Fruit fly (Drosophila melanogaster): ENCODE data around the gene Vha100-1.

Gene Vha100-1

DNA sequence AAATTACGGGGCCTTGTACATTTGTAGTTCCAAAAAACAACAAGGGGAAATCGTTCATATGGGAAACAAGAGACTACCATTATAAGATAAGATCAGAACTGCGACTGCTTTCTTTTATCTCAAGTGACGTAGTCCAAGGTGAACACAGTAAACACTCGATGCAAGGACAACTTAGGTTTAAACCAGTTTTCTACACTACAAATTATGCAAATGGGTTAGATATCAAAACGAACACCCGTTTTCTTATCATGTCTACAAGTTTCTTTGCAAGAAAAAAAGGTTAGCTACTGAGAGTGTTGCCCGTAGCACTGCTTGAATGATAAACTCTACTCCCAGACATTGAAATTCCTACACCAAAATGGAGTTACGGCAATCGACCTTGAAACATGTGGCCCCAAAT is 6.9 kb upstream of the Vha100-1 start:
- no peak for TF ChIP-seq CG17568 (GFP tag; optimal IDR thresholded peaks at IDR 0.05)
- peak; percentile 53 for TF ChIP-seq Drgx (GFP tag; IDR thresholded peaks at IDR 0.05)
- TF ChIP-seq ewg (GFP tag; optimal IDR thresholded peaks at IDR 0.05) = peak; percentile 42
- TF ChIP-seq klu (GFP tag; IDR thresholded peaks at IDR 0.05) = 0 out of 2 replicates have a peak, but pooled peaks have one; percentile 42
- TF ChIP-seq lilli (GFP tag; optimal IDR thresholded peaks at IDR 0.05) = peak; percentile 71
- peak; percentile 37; the same call in 1 of the 3 replicates for TF ChIP-seq ase (GFP tag; IDR thresholded peaks at IDR 0.05)
- peak; percentile 29 for TF ChIP-seq Atf-2 (GFP tag; optimal IDR thresholded peaks at IDR 0.05)
- peak; percentile 56; the same call in 1 of the 2 replicates for TF ChIP-seq CG32767 (GFP tag; IDR thresholded peaks at IDR 0.05)
- peak; percentile 70 for TF ChIP-seq Aef1 (GFP tag; IDR thresholded peaks at IDR 0.05)
- TF ChIP-seq ham (GFP tag; IDR thresholded peaks at IDR 0.05) = no peak
- TF ChIP-seq D19B (GFP tag; optimal IDR thresholded peaks at IDR 0.05) = peak; percentile 22
- TF ChIP-seq Myb (GFP tag; optimal IDR thresholded peaks at IDR 0.05) = peak; percentile 43
- TF ChIP-seq hbn (GFP tag; IDR thresholded peaks at IDR 0.05; ENCODE audit: partially characterized antibody) = no peak
- TF ChIP-seq Doc3 (GFP tag; IDR thresholded peaks at IDR 0.05; ENCODE audit: partially characterized antibody) = no peak
- peak; percentile 74 for TF ChIP-seq CG9932 (GFP tag; IDR thresholded peaks at IDR 0.05)
- peak; percentile 71 for TF ChIP-seq CG2120 (GFP tag; optimal IDR thresholded peaks at IDR 0.05)
- TF ChIP-seq eyg (GFP tag; optimal IDR thresholded peaks at IDR 0.05) = no peak
- TF ChIP-seq Dek (tag; optimal IDR thresholded peaks at IDR 0.05) = peak; percentile 32
- no peak for TF ChIP-seq nau (GFP tag; optimal IDR thresholded peaks at IDR 0.05)
- no peak for TF ChIP-seq Hand (GFP tag; optimal IDR thresholded peaks at IDR 0.05)
- peak; percentile 34 for TF ChIP-seq CG1529 (GFP tag; optimal IDR thresholded peaks at IDR 0.05)
- TF ChIP-seq chn (GFP tag; optimal IDR thresholded peaks at IDR 0.05) = peak; percentile 36
- TF ChIP-seq bowl (GFP tag; IDR thresholded peaks at IDR 0.05) = no peak
- peak; percentile 48; the same call in 1 of the 2 replicates for TF ChIP-seq Atf6 (GFP tag; IDR thresholded peaks at IDR 0.05)
- peak; percentile 56 for TF ChIP-seq CG9215 (GFP tag; IDR thresholded peaks at IDR 0.05)
- peak; percentile 25 for TF ChIP-seq CG3995 (GFP tag; optimal IDR thresholded peaks at IDR 0.05)
- peak; percentile 45 for TF ChIP-seq HHEX (GFP tag; optimal IDR thresholded peaks at IDR 0.05)
- peak; percentile 7 for TF ChIP-seq CG15696 (tag; optimal IDR thresholded peaks at IDR 0.05)
- TF ChIP-seq ab (GFP tag; optimal IDR thresholded peaks at IDR 0.05) = no peak
- no peak for TF ChIP-seq dm (GFP tag; optimal IDR thresholded peaks at IDR 0.05)
- TF ChIP-seq NK7.1 (GFP tag; optimal IDR thresholded peaks at IDR 0.05) = peak; percentile 5
- TF ChIP-seq gem (tag; optimal IDR thresholded peaks at IDR 0.05) = peak; percentile 82
- peak; percentile 76 for TF ChIP-seq dysf (GFP tag; IDR thresholded peaks at IDR 0.05)
- no peak for TF ChIP-seq cad (GFP tag; optimal IDR thresholded peaks at IDR 0.05)
- peak; percentile 33; the same call in 1 of the 2 replicates for TF ChIP-seq ap (GFP tag; IDR thresholded peaks at IDR 0.05)
- peak; percentile 58 for TF ChIP-seq CG8924 (tag; optimal IDR thresholded peaks at IDR 0.05)
- TF ChIP-seq H2.0 (GFP tag; IDR thresholded peaks at IDR 0.05) = peak; percentile 72; the same call in 1 of the 2 replicates
- TF ChIP-seq salm (tag; optimal IDR thresholded peaks at IDR 0.05) = peak; percentile 32
- peak; percentile 58 for TF ChIP-seq CG30431 (GFP tag; optimal IDR thresholded peaks at IDR 0.05)
- no peak for TF ChIP-seq bbx (GFP tag; IDR thresholded peaks at IDR 0.05; ENCODE audit: partially characterized antibody)
- TF ChIP-seq slp2 (GFP tag; optimal IDR thresholded peaks at IDR 0.05) = peak; percentile 6
- TF ChIP-seq chinmo (GFP tag; IDR thresholded peaks at IDR 0.05; ENCODE audit: partially characterized antibody) = no peak
- peak; percentile 35; the same call in 1 of the 2 replicates for TF ChIP-seq Gsc (GFP tag; IDR thresholded peaks at IDR 0.05)
- peak; percentile 53 for TF ChIP-seq CG1233 (GFP tag; optimal IDR thresholded peaks at IDR 0.05)
- TF ChIP-seq Kr (GFP tag; optimal IDR thresholded peaks at IDR 0.05) = no peak
- TF ChIP-seq CG3838 (GFP tag; optimal IDR thresholded peaks at IDR 0.05) = no peak
- TF ChIP-seq zfh1 (GFP tag; IDR thresholded peaks at IDR 0.05) = peak; percentile 81
- peak in 1 of 2 experiments; percentile 26 for TF ChIP-seq Hr51 (GFP tag; optimal IDR thresholded peaks at IDR 0.05)
- TF ChIP-seq CG8765 (GFP tag; IDR thresholded peaks at IDR 0.05) = 0 out of 2 replicates have a peak, but pooled peaks have one; percentile 21
- TF ChIP-seq E2f2 (GFP tag; IDR thresholded peaks at IDR 0.05) = peak; percentile 33; the same call in 1 of the 2 replicates
- TF ChIP-seq CG15514 (GFP tag; optimal IDR thresholded peaks at IDR 0.05) = peak; percentile 20
